Comparison of ENCODE assay signal across 1 fruit fly cellular context in the genomic region with DNA sequence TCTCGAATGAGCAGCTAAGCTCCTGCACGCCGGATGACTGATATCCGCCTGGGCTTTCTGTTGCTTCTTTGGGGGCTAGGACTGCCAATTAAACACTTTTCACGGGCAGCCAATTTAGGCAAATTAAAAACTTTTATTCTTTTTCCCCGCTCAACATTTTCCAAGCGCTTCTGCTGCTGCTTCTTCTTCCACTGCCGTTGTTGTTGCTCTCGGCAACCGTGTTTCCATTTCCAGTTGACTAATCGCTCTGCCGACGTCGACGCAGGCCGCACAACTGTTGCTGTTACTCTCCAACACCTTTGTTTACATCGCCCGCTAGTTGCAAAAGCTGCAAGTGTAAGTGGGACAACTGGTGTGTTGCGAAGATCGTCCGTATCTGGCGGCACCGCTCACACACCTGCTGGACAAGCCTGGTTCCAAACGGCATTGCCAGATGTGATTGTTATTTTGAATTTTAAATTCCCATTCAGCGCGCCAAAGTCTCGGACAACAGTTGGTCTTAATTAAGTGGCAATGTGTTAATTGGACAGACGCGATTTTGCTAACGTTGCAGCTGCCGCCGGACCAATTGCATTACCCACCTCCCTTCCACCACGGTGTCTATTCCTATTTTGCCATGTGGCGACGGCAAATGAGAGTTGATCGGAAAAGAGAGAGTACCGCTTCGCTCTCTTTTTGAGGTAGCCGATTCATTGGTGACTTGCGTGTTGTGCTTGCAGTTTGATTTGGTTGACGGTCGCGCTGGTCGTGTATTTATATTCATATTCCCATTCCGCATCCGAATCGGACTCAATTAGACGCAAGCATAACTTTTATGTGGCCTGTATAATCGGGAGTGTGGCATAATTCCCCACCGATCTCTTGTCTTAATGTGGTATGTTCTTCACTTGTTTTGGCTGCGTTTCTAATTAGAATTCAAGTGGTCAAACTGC.
TF ChIP-seq lines count a peak whose summit lies in the region.

A gene (minus strand): TSS at position 199 of the 932 bp plus-strand sequence.

TF ChIP-seq in whole organism, embryonic, 481 proteins besides CTCF, POLR2A, EP300 and RAD21 (continued from another document):
- TF ChIP-seq rib (GFP tag; IDR thresholded peaks at IDR 0.05; lab: Robert Waterston, UW) (no peak), Trl (optimal IDR thresholded peaks at IDR 0.05; lab: Kevin White, UChicago) (peak; percentile 51 to 74), Trl (GFP tag; optimal IDR thresholded peaks at IDR 0.05; lab: Kevin White, UChicago) (peak; percentile 14), CG7271 (tag; optimal IDR thresholded peaks at IDR 0.05; lab: Kevin White, UChicago) (no peak), abd-A (tag; optimal IDR thresholded peaks at IDR 0.05; lab: Kevin White, UChicago) (no peak), maf-S (GFP tag; optimal IDR thresholded peaks at IDR 0.05; lab: Kevin White, UChicago) (no peak), CG6654 (GFP tag; optimal IDR thresholded peaks at IDR 0.05; lab: Kevin White, UChicago) (no peak), Hand (GFP tag; optimal IDR thresholded peaks at IDR 0.05; lab: Kevin White, UChicago) (no peak), CG12659 (GFP tag; optimal IDR thresholded peaks at IDR 0.05; lab: Kevin White, UChicago) (peak; percentile 31), CG10654 (GFP tag; optimal IDR thresholded peaks at IDR 0.05; lab: Kevin White, UChicago) (no peak), Dll (GFP tag; IDR thresholded peaks at IDR 0.05; lab: Robert Waterston, UW; ENCODE audit: partially characterized antibody) (0 out of 4 replicates have a peak, but pooled peaks have one; percentile 28), CG9609 (GFP tag; optimal IDR thresholded peaks at IDR 0.05; lab: Kevin White, UChicago) (no peak), lilli (GFP tag; optimal IDR thresholded peaks at IDR 0.05; lab: Kevin White, UChicago) (no peak), Taf1 (GFP tag; IDR thresholded peaks at IDR 0.05; lab: Robert Waterston, UW) (no peak), Side (GFP tag; optimal IDR thresholded peaks at IDR 0.05; lab: Kevin White, UChicago) (no peak), sim (GFP tag; IDR thresholded peaks at IDR 0.05; lab: Robert Waterston, UW) (no peak), CG10565 (GFP tag; optimal IDR thresholded peaks at IDR 0.05; lab: Kevin White, UChicago) (no peak), Max (GFP tag; optimal IDR thresholded peaks at IDR 0.05; lab: Kevin White, UChicago) (peak; percentile 23), CG17328 (GFP tag; IDR thresholded peaks at IDR 0.05; lab: Robert Waterston, UW) (no peak), CG9215 (GFP tag; IDR thresholded peaks at IDR 0.05; lab: Robert Waterston, UW) (peak; percentile 99), lmd (GFP tag; IDR thresholded peaks at IDR 0.05; lab: Robert Waterston, UW) (no peak), wek (GFP tag; optimal IDR thresholded peaks at IDR 0.05; lab: Kevin White, UChicago) (peak; percentile 11), ac (GFP tag; optimal IDR thresholded peaks at IDR 0.05; lab: Kevin White, UChicago) (peak; percentile 21), Dp (GFP tag; optimal IDR thresholded peaks at IDR 0.05; lab: Kevin White, UChicago) (peak; percentile 75), TFAM (GFP tag; optimal IDR thresholded peaks at IDR 0.05; lab: Kevin White, UChicago) (no peak), scrt (GFP tag; optimal IDR thresholded peaks at IDR 0.05; lab: Kevin White, UChicago) (peak; percentile 28), CG17186 (GFP tag; optimal IDR thresholded peaks at IDR 0.05; lab: Kevin White, UChicago) (peak; percentile 6), CG30403 (GFP tag; optimal IDR thresholded peaks at IDR 0.05; lab: Kevin White, UChicago) (no peak), D19A (tag; optimal IDR thresholded peaks at IDR 0.05; lab: Kevin White, UChicago) (no peak), PHDP (tag; optimal IDR thresholded peaks at IDR 0.05; lab: Kevin White, UChicago) (no peak), CG10431 (GFP tag; optimal IDR thresholded peaks at IDR 0.05; lab: Kevin White, UChicago) (no peak), CG15696 (tag; optimal IDR thresholded peaks at IDR 0.05; lab: Kevin White, UChicago) (no peak), CG6854 (GFP tag; optimal IDR thresholded peaks at IDR 0.05; lab: Kevin White, UChicago) (peak; percentile 7), zen2 (GFP tag; IDR thresholded peaks at IDR 0.05; lab: Robert Waterston, UW; ENCODE audit: partially characterized antibody) (no peak), Awh (GFP tag; IDR thresholded peaks at IDR 0.05; lab: Robert Waterston, UW) (peak; percentile 24; the same call in 1 of the 2 replicates), ssp (GFP tag; IDR thresholded peaks at IDR 0.05; lab: Robert Waterston, UW) (no peak), CHES-1-like (GFP tag; optimal IDR thresholded peaks at IDR 0.05; lab: Kevin White, UChicago) (peak; percentile 74), bowl (GFP tag; IDR thresholded peaks at IDR 0.05; lab: Robert Waterston, UW) (no peak), Neu2 (GFP tag; optimal IDR thresholded peaks at IDR 0.05; lab: Kevin White, UChicago; ENCODE audit: borderline replicate concordance) (no peak), MTF-1 (GFP tag; optimal IDR thresholded peaks at IDR 0.05; lab: Kevin White, UChicago; ENCODE audit: borderline replicate concordance) (no peak), Myb (GFP tag; optimal IDR thresholded peaks at IDR 0.05; lab: Kevin White, UChicago) (no peak), Pdp1 (GFP tag; optimal IDR thresholded peaks at IDR 0.05; lab: Kevin White, UChicago) (peak in 1 of 2 experiments; percentile 20), jumu (GFP tag; optimal IDR thresholded peaks at IDR 0.05; lab: Kevin White, UChicago) (no peak), Dip3 (GFP tag; optimal IDR thresholded peaks at IDR 0.05; lab: Kevin White, UChicago) (no peak), Dbx (GFP tag; IDR thresholded peaks at IDR 0.05; lab: Robert Waterston, UW) (no peak), CG16779 (GFP tag; IDR thresholded peaks at IDR 0.05; lab: Robert Waterston, UW) (no peak), E2f2 (GFP tag; IDR thresholded peaks at IDR 0.05; lab: Robert Waterston, UW) (peak; percentile 85), oc (tag; optimal IDR thresholded peaks at IDR 0.05; lab: Kevin White, UChicago) (peak; percentile 86), CG17829 (tag; optimal IDR thresholded peaks at IDR 0.05; lab: Kevin White, UChicago) (peak; percentile 21), CG15011 (GFP tag; optimal IDR thresholded peaks at IDR 0.05; lab: Kevin White, UChicago) (no peak), CG8478 (optimal IDR thresholded peaks at IDR 0.05; lab: Kevin White, UChicago) (peak; percentile 96), CG8290 (GFP tag; optimal IDR thresholded peaks at IDR 0.05; lab: Kevin White, UChicago) (no peak), CG8290 (tag; optimal IDR thresholded peaks at IDR 0.05; lab: Kevin White, UChicago) (no peak), CG8924 (tag; optimal IDR thresholded peaks at IDR 0.05; lab: Kevin White, UChicago) (peak; percentile 30), CG13894 (tag; optimal IDR thresholded peaks at IDR 0.05; lab: Kevin White, UChicago) (no peak), wor (GFP tag; IDR thresholded peaks at IDR 0.05; lab: Robert Waterston, UW) (no peak), unc-4 (GFP tag; IDR thresholded peaks at IDR 0.05; lab: Robert Waterston, UW; ENCODE audit: partially characterized antibody) (peak; percentile 15; the same call in 1 of the 2 replicates), CG10267 (tag; optimal IDR thresholded peaks at IDR 0.05; lab: Kevin White, UChicago) (no peak), CG8281 (tag; optimal IDR thresholded peaks at IDR 0.05; lab: Kevin White, UChicago) (no peak), CG3847 (GFP tag; IDR thresholded peaks at IDR 0.05; lab: Robert Waterston, UW) (0 out of 2 replicates have a peak, but pooled peaks have one; percentile 24), sd (tag; optimal IDR thresholded peaks at IDR 0.05; lab: Kevin White, UChicago) (peak; percentile 31), CG2116 (GFP tag; optimal IDR thresholded peaks at IDR 0.05; lab: Kevin White, UChicago) (peak; percentile 40), Ets97D (GFP tag; optimal IDR thresholded peaks at IDR 0.05; lab: Kevin White, UChicago) (peak; percentile 2), CG3163 (GFP tag; optimal IDR thresholded peaks at IDR 0.05; lab: Kevin White, UChicago) (peak; percentile 4), fd96Cb (tag; optimal IDR thresholded peaks at IDR 0.05; lab: Kevin White, UChicago) (no peak), Atf6 (GFP tag; IDR thresholded peaks at IDR 0.05; lab: Robert Waterston, UW) (no peak), slbo (GFP tag; IDR thresholded peaks at IDR 0.05; lab: Robert Waterston, UW) (0 out of 2 replicates have a peak, but pooled peaks have one; percentile 11), Xrp1 (GFP tag; IDR thresholded peaks at IDR 0.05; lab: Robert Waterston, UW) (0 out of 2 replicates have a peak, but pooled peaks have one; percentile 35), CG1647 (GFP tag; optimal IDR thresholded peaks at IDR 0.05; lab: Kevin White, UChicago) (no peak), CG11247 (GFP tag; IDR thresholded peaks at IDR 0.05; lab: Robert Waterston, UW) (no peak), Fer1 (GFP tag; optimal IDR thresholded peaks at IDR 0.05; lab: Kevin White, UChicago) (no peak), gce (GFP tag; IDR thresholded peaks at IDR 0.05; lab: Robert Waterston, UW) (no peak), NC2β (GFP tag; optimal IDR thresholded peaks at IDR 0.05; lab: Kevin White, UChicago) (peak; percentile 20), Chrac-16 (GFP tag; optimal IDR thresholded peaks at IDR 0.05; lab: Kevin White, UChicago) (no peak), kah (GFP tag; optimal IDR thresholded peaks at IDR 0.05; lab: Kevin White, UChicago) (peak; percentile 62), zen (tag; optimal IDR thresholded peaks at IDR 0.05; lab: Kevin White, UChicago) (peak; percentile 79), CG14014 (GFP tag; IDR thresholded peaks at IDR 0.05; lab: Robert Waterston, UW) (0 out of 2 replicates have a peak, but pooled peaks have one; percentile 16), ro (GFP tag; IDR thresholded peaks at IDR 0.05; lab: Robert Waterston, UW) (no peak), H2.0 (GFP tag; IDR thresholded peaks at IDR 0.05; lab: Robert Waterston, UW) (no peak), CG7987 (GFP tag; optimal IDR thresholded peaks at IDR 0.05; lab: Kevin White, UChicago) (peak; percentile 22), sug (tag; optimal IDR thresholded peaks at IDR 0.05; lab: Kevin White, UChicago) (no peak), CG10959 (GFP tag; IDR thresholded peaks at IDR 0.05; lab: Robert Waterston, UW) (no peak), HLH54F (GFP tag; optimal IDR thresholded peaks at IDR 0.05; lab: Kevin White, UChicago) (no peak), CG4404 (GFP tag; IDR thresholded peaks at IDR 0.05; lab: Robert Waterston, UW) (no peak), CG18619 (GFP tag; optimal IDR thresholded peaks at IDR 0.05; lab: Kevin White, UChicago) (no peak), CG11398 (GFP tag; optimal IDR thresholded peaks at IDR 0.05; lab: Kevin White, UChicago) (no peak), bigmax (GFP tag; optimal IDR thresholded peaks at IDR 0.05; lab: Kevin White, UChicago) (no peak), Doc2 (GFP tag; IDR thresholded peaks at IDR 0.05; lab: Robert Waterston, UW) (no peak), corto (GFP tag; optimal IDR thresholded peaks at IDR 0.05; lab: Kevin White, UChicago) (no peak)
